Fruit fly (Drosophila melanogaster): ENCODE data around the gene CG14137.

Gene CG14137

DNA sequence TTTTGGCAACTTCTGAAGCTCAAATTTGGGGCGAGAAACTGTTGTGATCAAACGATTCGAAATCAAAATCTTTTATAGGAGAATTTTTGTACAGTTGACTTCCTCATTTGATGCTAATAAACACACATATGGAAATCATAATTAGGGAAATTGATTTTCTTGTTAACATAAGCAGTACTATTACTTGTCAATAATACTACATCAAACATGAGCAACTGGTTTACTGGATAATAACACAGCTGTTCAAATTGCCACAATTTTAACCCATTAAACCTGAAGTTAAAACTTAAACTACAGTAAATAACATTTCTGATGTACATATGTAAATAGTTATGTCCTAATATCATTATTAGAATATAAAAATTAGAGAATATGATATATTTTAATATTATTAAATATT, 19.9 kb downstream of the CG14137 start, which contains the start of gene CG43390 (continued):
- no peak for TF ChIP-seq CG34376 (GFP tag; optimal IDR thresholded peaks at IDR 0.05)
- TF ChIP-seq Aef1 (GFP tag; IDR thresholded peaks at IDR 0.05) = no peak
- TF ChIP-seq ttk (GFP tag; IDR thresholded peaks at IDR 0.05) = no peak
- no peak for TF ChIP-seq h (optimal IDR thresholded peaks at IDR 0.05)
- TF ChIP-seq her (GFP tag; optimal IDR thresholded peaks at IDR 0.05) = peak; percentile 16
- TF ChIP-seq oc (tag; optimal IDR thresholded peaks at IDR 0.05) = no peak
- TF ChIP-seq gcm (GFP tag; optimal IDR thresholded peaks at IDR 0.05) = no peak
- peak; percentile 59 for TF ChIP-seq CG2120 (GFP tag; optimal IDR thresholded peaks at IDR 0.05)
- TF ChIP-seq CG14667 (GFP tag; IDR thresholded peaks at IDR 0.05) = no peak
- no peak for TF ChIP-seq sim (GFP tag; IDR thresholded peaks at IDR 0.05)
- TF ChIP-seq BEAF-32 (GFP tag; optimal IDR thresholded peaks at IDR 0.05) = no peak
- TF ChIP-seq ken (GFP tag; IDR thresholded peaks at IDR 0.05) = no peak
- TF ChIP-seq CG11504 (tag; optimal IDR thresholded peaks at IDR 0.05) = no peak
- TF ChIP-seq CG5953 (GFP tag; IDR thresholded peaks at IDR 0.05) = no peak
- peak; percentile 76 for TF ChIP-seq PHDP (tag; optimal IDR thresholded peaks at IDR 0.05)
- no peak for TF ChIP-seq ERR (GFP tag; optimal IDR thresholded peaks at IDR 0.05)
- no peak for TF ChIP-seq hb (GFP tag; IDR thresholded peaks at IDR 0.05; ENCODE audit: partially characterized antibody)
- TF ChIP-seq Atf3 (GFP tag; optimal IDR thresholded peaks at IDR 0.05) = no peak
- TF ChIP-seq nmo (GFP tag; optimal IDR thresholded peaks at IDR 0.05) = no peak
- peak; percentile 94 for TF ChIP-seq caup (GFP tag; optimal IDR thresholded peaks at IDR 0.05; ENCODE audit: severe bottlenecking)
- TF ChIP-seq CG10366 (GFP tag; IDR thresholded peaks at IDR 0.05) = no peak
- TF ChIP-seq onecut (GFP tag; IDR thresholded peaks at IDR 0.05) = no peak
- no peak for TF ChIP-seq zf30C (GFP tag; optimal IDR thresholded peaks at IDR 0.05)
- no peak for TF ChIP-seq CG30403 (GFP tag; optimal IDR thresholded peaks at IDR 0.05)
- no peak for TF ChIP-seq croc (GFP tag; conservative IDR thresholded peaks at IDR 0.05)
- no peak for TF ChIP-seq TFAM (GFP tag; optimal IDR thresholded peaks at IDR 0.05)
- TF ChIP-seq CG15269 (tag; optimal IDR thresholded peaks at IDR 0.05) = peak; percentile 72
- TF ChIP-seq CG6175 (GFP tag; IDR thresholded peaks at IDR 0.05) = no peak
- TF ChIP-seq NC2α (GFP tag; optimal IDR thresholded peaks at IDR 0.05) = no peak
- no peak; the same call in 1 of the 2 replicates for TF ChIP-seq wdn (GFP tag; IDR thresholded peaks at IDR 0.05)
- peak in 1 of 2 experiments; percentile 45 for TF ChIP-seq insv (GFP tag; optimal IDR thresholded peaks at IDR 0.05)
- TF ChIP-seq fru (optimal IDR thresholded peaks at IDR 0.05) = no peak
- TF ChIP-seq CG1602 (GFP tag; optimal IDR thresholded peaks at IDR 0.05) = no peak
- TF ChIP-seq CG6272 (GFP tag; IDR thresholded peaks at IDR 0.05) = no peak
- TF ChIP-seq lab (GFP tag; optimal IDR thresholded peaks at IDR 0.05) = peak; percentile 88
- TF ChIP-seq Opbp (GFP tag; IDR thresholded peaks at IDR 0.05; ENCODE audit: partially characterized antibody) = no peak
- TF ChIP-seq NK7.1 (GFP tag; optimal IDR thresholded peaks at IDR 0.05) = no peak
- no peak for TF ChIP-seq Doc2 (GFP tag; IDR thresholded peaks at IDR 0.05)
- TF ChIP-seq Hr78 (GFP tag; optimal IDR thresholded peaks at IDR 0.05) = no peak
- TF ChIP-seq sens (GFP tag) = peak; percentile 43
- TF ChIP-seq CG11696 (GFP tag; IDR thresholded peaks at IDR 0.05) = 0 out of 2 replicates have a peak, but pooled peaks have one; percentile 21
- no peak for TF ChIP-seq CG8765 (GFP tag; IDR thresholded peaks at IDR 0.05)
- no peak for TF ChIP-seq CG8359 (GFP tag; optimal IDR thresholded peaks at IDR 0.05; ENCODE audit: borderline replicate concordance)
- TF ChIP-seq CG9727 (GFP tag; optimal IDR thresholded peaks at IDR 0.05) = no peak
- TF ChIP-seq fd96Cb (tag; optimal IDR thresholded peaks at IDR 0.05) = no peak
- TF ChIP-seq CG11560 (tag; IDR thresholded peaks at IDR 0.05) = no peak
- TF ChIP-seq Hr39 (optimal IDR thresholded peaks at IDR 0.05) = no peak
- peak; percentile 69 for TF ChIP-seq Atf6 (GFP tag; IDR thresholded peaks at IDR 0.05)
- no peak for TF ChIP-seq CG9932 (GFP tag; IDR thresholded peaks at IDR 0.05)
- peak; percentile 68 for TF ChIP-seq HmgZ (tag; optimal IDR thresholded peaks at IDR 0.05)
- no peak for TF ChIP-seq Gsc (GFP tag; IDR thresholded peaks at IDR 0.05)
- TF ChIP-seq tgo (GFP tag; IDR thresholded peaks at IDR 0.05) = no peak
- no peak for TF ChIP-seq phol (tag; optimal IDR thresholded peaks at IDR 0.05)

Data from whole organism, embryonic.